Fruit fly (Drosophila melanogaster) whole organism, embryonic: Measurements from ENCODE around the gene CG3457.

Experiments used
- Asciz ChIP-seq: fragments of 200-800 bp; sonication (Bioruptor generic); optimal IDR thresholded peaks from 2 replicates; lab custom pipeline; 2017; ENCODE audit warnings: missing biosample characterization, mild to moderate bottlenecking, missing genetic modification characterization, missing genetic modification reagents
- Atf3 ChIP-seq: fragments of 200-800 bp; sonication (Bioruptor generic); optimal IDR thresholded peaks from 3 replicates; lab custom pipeline; 2016; ENCODE audit warnings: missing biosample characterization, missing genetic modification characterization
- CG11247 ChIP-seq: fragments of 200-800 bp; sonication (Bioruptor generic); IDR thresholded peaks from 2 replicates; pipeline ENCODE4 v1.3.6; 2022; ENCODE audit warnings: missing biosample characterization, missing genetic modification characterization
- CG12659 ChIP-seq: fragments of 200-800 bp; sonication (Bioruptor generic); optimal IDR thresholded peaks from 3 replicates; lab custom pipeline; 2017; ENCODE audit warnings: mild to moderate bottlenecking, missing biosample characterization, missing genetic modification reagents, missing genetic modification characterization
- CG12744 ChIP-seq: fragments of 200-800 bp; sonication (Bioruptor generic); optimal IDR thresholded peaks from 2 replicates; lab custom pipeline; 2016; ENCODE audit warnings: missing biosample characterization, missing genetic modification characterization
- CG12769 ChIP-seq: fragments of 200-800 bp; sonication (Bioruptor generic); optimal IDR thresholded peaks from 2 replicates; lab custom pipeline; 2019; ENCODE audit warnings: missing biosample characterization, mild to moderate bottlenecking, missing genetic modification characterization, moderate library complexity
- CG1647 ChIP-seq: fragments of 200-800 bp; sonication (Bioruptor generic); optimal IDR thresholded peaks from 3 replicates; lab custom pipeline; 2016; ENCODE audit warnings: missing biosample characterization, missing genetic modification characterization
- CG17802 ChIP-seq: fragments of 200-800 bp; sonication (Bioruptor generic); optimal IDR thresholded peaks from 2 replicates; lab custom pipeline; 2018; ENCODE audit warnings: missing biosample characterization, mild to moderate bottlenecking, missing genetic modification characterization, moderate library complexity
- CG18764 ChIP-seq: fragments of 200-800 bp; sonication (Bioruptor generic); optimal IDR thresholded peaks from 3 replicates; lab custom pipeline; 2016; ENCODE audit warnings: missing biosample characterization, missing genetic modification characterization
- CG2199 ChIP-seq: fragments of 200-800 bp; sonication (Bioruptor generic); IDR thresholded peaks from 3 replicates; pipeline ENCODE4 v1.3.6; 2022; ENCODE audit warnings: missing biosample characterization, missing genetic modification characterization
- CG31224 ChIP-seq: fragments of 200-800 bp; sonication (Bioruptor generic); IDR thresholded peaks from 2 replicates; pipeline ENCODE4 v1.3.6; 2022; ENCODE audit warnings: missing biosample characterization, missing genetic modification characterization
- CG4282 ChIP-seq: fragments of 200-800 bp; sonication (Bioruptor generic); optimal IDR thresholded peaks from 2 replicates; lab custom pipeline; 2016; ENCODE audit warnings: missing biosample characterization, missing genetic modification characterization
- CG4328 ChIP-seq: fragments of 200-800 bp; sonication (Bioruptor generic); optimal IDR thresholded peaks from 3 replicates; lab custom pipeline; 2017; ENCODE audit warnings: missing biosample characterization, missing genetic modification reagents, missing genetic modification characterization
- CG6654 ChIP-seq: fragments of 200-800 bp; sonication (Bioruptor generic); optimal IDR thresholded peaks from 2 replicates; lab custom pipeline; 2017; ENCODE audit warnings: missing biosample characterization, mild to moderate bottlenecking, missing genetic modification characterization
- CG6689 ChIP-seq: fragments of 200-800 bp; sonication (Bioruptor generic); IDR thresholded peaks from 2 replicates; pipeline ENCODE4 v1.3.6; 2022; ENCODE audit warnings: missing biosample characterization, missing genetic modification characterization
- CG6813 ChIP-seq: fragments of 200-800 bp; sonication (Bioruptor generic); optimal IDR thresholded peaks from 2 replicates; lab custom pipeline; 2017; ENCODE audit warnings: missing biosample characterization, missing genetic modification characterization, mild to moderate bottlenecking, moderate library complexity, missing genetic modification reagents
- CG7271 ChIP-seq: fragments of 200-800 bp; sonication (Bioruptor generic); optimal IDR thresholded peaks from 2 replicates; lab custom pipeline; 2018; ENCODE audit warnings: missing biosample characterization, mild to moderate bottlenecking, missing genetic modification characterization, moderate library complexity
- CG7372 ChIP-seq: fragments of 200-800 bp; sonication (Bioruptor generic); IDR thresholded peaks from 2 replicates; pipeline ENCODE4 v1.3.6; 2022; ENCODE audit warnings: missing biosample characterization, missing genetic modification characterization
- CG7839 ChIP-seq: fragments of 200-800 bp; sonication (Bioruptor generic); optimal IDR thresholded peaks from 3 replicates; lab custom pipeline; 2018; ENCODE audit warnings: missing biosample characterization, mild to moderate bottlenecking, missing genetic modification characterization, moderate library complexity
- CG9609 ChIP-seq: fragments of 200-800 bp; sonication (Bioruptor generic); optimal IDR thresholded peaks from 3 replicates; lab custom pipeline; 2016; ENCODE audit warnings: missing biosample characterization, missing genetic modification characterization
- Dek ChIP-seq: fragments of 200-800 bp; sonication (Bioruptor generic); optimal IDR thresholded peaks from 3 replicates; lab custom pipeline; 2019; ENCODE audit warnings: missing biosample characterization, mild to moderate bottlenecking, missing genetic modification characterization, moderate library complexity
- Dll ChIP-seq: fragments of 200-800 bp; sonication (Bioruptor generic); IDR thresholded peaks from 4 replicates; pipeline ENCODE4 v1.3.6; 2022; ENCODE audit warnings: missing biosample characterization, missing genetic modification characterization; ENCODE audit not compliant: partially characterized antibody
- Drgx ChIP-seq: fragments of 200-800 bp; sonication (Bioruptor generic); IDR thresholded peaks from 2 replicates; pipeline ENCODE4 v1.3.6; 2022; ENCODE audit warnings: missing biosample characterization, missing genetic modification characterization
- E2f2 ChIP-seq: fragments of 200-800 bp; sonication (Bioruptor generic); IDR thresholded peaks from 2 replicates; pipeline ENCODE4 v1.3.6; 2022; ENCODE audit warnings: missing biosample characterization, missing genetic modification characterization
- Gug ChIP-seq: fragments of 200-800 bp; sonication (Bioruptor generic); IDR thresholded peaks from 4 replicates; pipeline ENCODE4 v1.3.6; 2022; ENCODE audit warnings: missing biosample characterization, missing genetic modification characterization
- Hr3 ChIP-seq: fragments of 200-800 bp; sonication (Bioruptor generic); optimal IDR thresholded peaks from 3 replicates; lab custom pipeline; 2016; ENCODE audit warnings: missing biosample characterization, missing genetic modification characterization
- Hr51 ChIP-seq, 2 experiments: fragments of 200-800 bp; sonication (Bioruptor generic); optimal IDR thresholded peaks; 2 replicates in 1 of 2; 3 replicates in 1 of 2; lab custom pipeline; 2016 to 2018; ENCODE audit warnings: missing biosample characterization in 2 of 2, missing genetic modification characterization in 2 of 2, mild to moderate bottlenecking in 1 of 2, moderate library complexity in 1 of 2
- Kr ChIP-seq: fragments of 200-800 bp; sonication (Bioruptor generic); optimal IDR thresholded peaks from 2 replicates; lab custom pipeline; 2017; ENCODE audit warnings: missing biosample characterization, mild to moderate bottlenecking, missing genetic modification characterization
- Lhr ChIP-seq: fragments of 200-800 bp; sonication (Bioruptor generic); optimal IDR thresholded peaks from 3 replicates; lab custom pipeline; 2017; ENCODE audit warnings: mild to moderate bottlenecking, missing biosample characterization, missing genetic modification reagents, missing genetic modification characterization
- Max ChIP-seq: fragments of 200-800 bp; sonication (Bioruptor generic); optimal IDR thresholded peaks from 2 replicates; lab custom pipeline; 2016; ENCODE audit warnings: missing biosample characterization, mild to moderate bottlenecking, missing genetic modification characterization
- Ravus ChIP-seq: fragments of 200-800 bp; sonication (Bioruptor generic); IDR thresholded peaks from 2 replicates; pipeline ENCODE4 v1.3.6; 2022; ENCODE audit warnings: missing biosample characterization, missing genetic modification characterization
- Ssrp ChIP-seq: fragments of 200-800 bp; sonication (Bioruptor generic); optimal IDR thresholded peaks from 2 replicates; lab custom pipeline; 2018; ENCODE audit warnings: missing biosample characterization, mild to moderate bottlenecking, missing genetic modification characterization, moderate library complexity
- Vsx1 ChIP-seq: fragments of 200-800 bp; sonication (Bioruptor generic); optimal IDR thresholded peaks from 2 replicates; lab custom pipeline; 2017; ENCODE audit warnings: missing biosample characterization, mild to moderate bottlenecking, missing genetic modification characterization, missing genetic modification reagents
- Xbp1 ChIP-seq: fragments of 200-800 bp; sonication (Bioruptor generic); optimal IDR thresholded peaks from 3 replicates; lab custom pipeline; 2016; ENCODE audit warnings: missing biosample characterization, mild to moderate bottlenecking, missing genetic modification characterization
- cg ChIP-seq: fragments of 200-800 bp; sonication (Bioruptor generic); optimal IDR thresholded peaks from 3 replicates; lab custom pipeline; 2019; ENCODE audit warnings: missing biosample characterization, mild to moderate bottlenecking, missing genetic modification characterization, moderate library complexity
- disco-r ChIP-seq: fragments of 200-800 bp; sonication (Bioruptor generic); optimal IDR thresholded peaks from 2 replicates; lab custom pipeline; 2016; ENCODE audit warnings: missing biosample characterization, missing genetic modification characterization
- dmrt99B ChIP-seq: fragments of 200-800 bp; sonication (Bioruptor generic); optimal IDR thresholded peaks from 2 replicates; lab custom pipeline; 2018; ENCODE audit warnings: missing biosample characterization, mild to moderate bottlenecking, missing genetic modification characterization, moderate library complexity
- eyg ChIP-seq: fragments of 200-800 bp; sonication (Bioruptor generic); optimal IDR thresholded peaks from 3 replicates; lab custom pipeline; 2016; ENCODE audit warnings: missing biosample characterization, missing genetic modification characterization
- fd3F ChIP-seq: fragments of 200-800 bp; sonication (Bioruptor generic); optimal IDR thresholded peaks from 2 replicates; lab custom pipeline; 2018; ENCODE audit warnings: missing biosample characterization, mild to moderate bottlenecking, missing genetic modification characterization, moderate library complexity
- gfzf ChIP-seq: fragments of 200-800 bp; sonication (Bioruptor generic); optimal IDR thresholded peaks from 2 replicates; lab custom pipeline; 2016; ENCODE audit warnings: missing biosample characterization, mild to moderate bottlenecking, missing genetic modification characterization, moderate library complexity
- hb ChIP-seq: fragments of 200-800 bp; sonication (Bioruptor generic); IDR thresholded peaks from 3 replicates; pipeline ENCODE4 v1.3.6; 2022; ENCODE audit warnings: missing biosample characterization, missing genetic modification characterization; ENCODE audit not compliant: partially characterized antibody
- jigr1 ChIP-seq: fragments of 200-800 bp; sonication (Bioruptor generic); IDR thresholded peaks from 3 replicates; pipeline ENCODE4 v1.3.6; 2022; ENCODE audit warnings: missing biosample characterization, missing genetic modification characterization
- lilli ChIP-seq: fragments of 200-800 bp; sonication (Bioruptor generic); optimal IDR thresholded peaks from 3 replicates; lab custom pipeline; 2016; ENCODE audit warnings: missing biosample characterization, missing genetic modification characterization
- lola ChIP-seq, 3 experiments: fragments of >200 bp in 2 of 3; fragments of 200-800 bp in 1 of 3; sonication (Bioruptor generic) in 1 of 3; optimal IDR thresholded peaks; 2 replicates each; lab custom pipeline; 2017 to 2019; ENCODE audit warnings: missing biosample characterization in 3 of 3, missing genetic modification characterization in 3 of 3, mild to moderate bottlenecking in 1 of 3, moderate library complexity in 1 of 3
- nerfin-2 ChIP-seq: fragments of 200-800 bp; sonication (Bioruptor generic); IDR thresholded peaks from 2 replicates; pipeline ENCODE4 v1.3.6; 2022; ENCODE audit warnings: missing biosample characterization, missing genetic modification characterization; ENCODE audit not compliant: partially characterized antibody
- schlank ChIP-seq: fragments of 200-800 bp; sonication (Bioruptor generic); optimal IDR thresholded peaks from 2 replicates; lab custom pipeline; 2018; ENCODE audit warnings: missing biosample characterization, mild to moderate bottlenecking, missing genetic modification characterization
- sob ChIP-seq: fragments of 200-800 bp; sonication (Bioruptor generic); IDR thresholded peaks from 2 replicates; pipeline ENCODE4 v1.3.6; 2022; ENCODE audit warnings: missing biosample characterization, missing genetic modification characterization
- ttk ChIP-seq: fragments of 200-800 bp; sonication (Bioruptor generic); IDR thresholded peaks from 2 replicates; pipeline ENCODE4 v2.1.2; 2022; ENCODE audit warnings: missing biosample characterization, missing genetic modification characterization
- tup ChIP-seq: fragments of 200-800 bp; sonication (Bioruptor generic); optimal IDR thresholded peaks from 2 replicates; lab custom pipeline; 2016; ENCODE audit warnings: missing biosample characterization, mild to moderate bottlenecking, missing genetic modification characterization, moderate library complexity
- zen2 ChIP-seq: fragments of 200-800 bp; sonication (Bioruptor generic); IDR thresholded peaks from 3 replicates; pipeline ENCODE4 v1.3.6; 2022; ENCODE audit warnings: missing biosample characterization, missing genetic modification characterization; ENCODE audit not compliant: partially characterized antibody

CG3457 gene

DNA sequence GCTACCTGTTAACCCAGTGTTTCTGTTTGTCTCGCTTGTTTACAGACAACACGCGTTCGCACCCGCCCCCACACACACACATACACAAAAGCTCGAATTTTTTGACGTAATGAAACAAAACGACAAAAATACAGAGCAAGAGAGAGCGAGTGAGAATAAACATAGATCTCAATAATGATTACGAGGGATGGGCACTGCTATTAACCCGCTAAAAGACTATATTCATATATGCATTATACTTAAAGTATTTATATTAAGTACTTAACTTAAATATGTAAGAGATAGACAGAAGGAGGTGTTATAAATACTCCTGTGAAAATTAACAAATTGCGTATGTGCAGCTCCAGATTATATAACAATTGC, 45.8 kb upstream of the CG3457 start (continued):
- TF ChIP-seq CG4328 (GFP tag; lab: Kevin White, UChicago) (peak; percentile 2), Kr (no peak), dmrt99B (tag; lab: Kevin White, UChicago) (peak; percentile 47), CG1647 (GFP tag; lab: Kevin White, UChicago) (peak; percentile 16), CG12744 (GFP tag; lab: Kevin White, UChicago) (no peak), CG2199 (GFP tag; lab: Robert Waterston, UW) (no peak), Ssrp (tag; lab: Kevin White, UChicago) (peak; percentile 2), jigr1 (GFP tag; lab: Robert Waterston, UW) (no peak), lola (GFP tag; optimal IDR thresholded peaks at IDR 0.05; lab: Kevin White, UChicago) (no peak), Atf3 (GFP tag; lab: Kevin White, UChicago) (no peak), CG6813 (GFP tag; lab: Kevin White, UChicago) (peak; percentile 73), CG6689 (peak; percentile 43), Vsx1 (peak; percentile 61), E2f2 (GFP tag; lab: Robert Waterston, UW) (no peak; the same call in 1 of the 2 replicates), CG4282 (GFP tag; lab: Kevin White, UChicago) (no peak), Ravus (GFP tag; lab: Robert Waterston, UW) (no peak), cg (GFP tag; lab: Kevin White, UChicago) (peak; percentile 62), Asciz (GFP tag; lab: Kevin White, UChicago) (peak; percentile 61), CG12769 (tag; lab: Kevin White, UChicago) (peak; percentile 56), CG7271 (tag; lab: Kevin White, UChicago) (no peak), nerfin-2 (GFP tag; lab: Robert Waterston, UW) (no peak), disco-r (no peak), schlank (tag; lab: Kevin White, UChicago) (peak; percentile 65), tup (no peak), CG6654 (GFP tag; lab: Kevin White, UChicago) (no peak), hb (no peak), fd3F (GFP tag; lab: Kevin White, UChicago) (peak; percentile 25), CG12659 (GFP tag; lab: Kevin White, UChicago) (peak; percentile 21), Drgx (GFP tag; lab: Robert Waterston, UW) (peak; percentile 51; the same call in 1 of the 2 replicates), Gug (GFP tag; lab: Robert Waterston, UW) (no peak), Dek (tag; lab: Kevin White, UChicago) (peak; percentile 43), sob (GFP tag; lab: Robert Waterston, UW) (peak; percentile 55; the same call in 1 of the 2 replicates), Max (GFP tag; lab: Kevin White, UChicago) (peak; percentile 28), CG9609 (GFP tag; lab: Kevin White, UChicago) (no peak), ttk (no peak), lilli (GFP tag; lab: Kevin White, UChicago) (peak; percentile 10), Xbp1 (GFP tag; lab: Kevin White, UChicago) (peak; percentile 26), CG11247 (GFP tag; lab: Robert Waterston, UW) (no peak), CG7372 (GFP tag; lab: Robert Waterston, UW) (no peak), gfzf (GFP tag; lab: Kevin White, UChicago) (no peak), eyg (GFP tag; lab: Kevin White, UChicago) (no peak), CG18764 (GFP tag; lab: Kevin White, UChicago) (peak; percentile 24), Dll (no peak), Hr51 (GFP tag; optimal IDR thresholded peaks at IDR 0.05; lab: Kevin White, UChicago) (peak; percentile 46 to 57), Lhr (GFP tag; lab: Kevin White, UChicago) (no peak), zen2 (no peak), CG31224 (no peak), Hr3 (peak; percentile 3), CG7839 (tag; lab: Kevin White, UChicago) (peak; percentile 51), CG17802 (tag; lab: Kevin White, UChicago) (no peak)
